Fruit fly (Drosophila melanogaster): ENCODE data around the gene CG3823.

The CG3823 gene

dm6 chrX:6316858-6317474, 13.2 kb downstream of the CG3823 start (continued):
- TF ChIP-seq CG10321 (GFP tag; IDR thresholded peaks at IDR 0.05): no peak
- TF ChIP-seq CG6813 (GFP tag; optimal IDR thresholded peaks at IDR 0.05): peak; percentile 75
- TF ChIP-seq ken (GFP tag; IDR thresholded peaks at IDR 0.05): peak; percentile 54; the same call in 2 of the 3 replicates
- TF ChIP-seq Sox102F (GFP tag; optimal IDR thresholded peaks at IDR 0.05): peak; percentile 50
- TF ChIP-seq CG9876 (GFP tag; optimal IDR thresholded peaks at IDR 0.05): no peak
- no peak for TF ChIP-seq CG15073 (GFP tag; optimal IDR thresholded peaks at IDR 0.05)
- TF ChIP-seq pb (GFP tag; optimal IDR thresholded peaks at IDR 0.05): peak; percentile 35
- TF ChIP-seq crol (GFP tag; IDR thresholded peaks at IDR 0.05): peak; percentile 74
- TF ChIP-seq Ets65A (GFP tag): peak; percentile 43
- peak; percentile 56 for TF ChIP-seq sens-2 (GFP tag; IDR thresholded peaks at IDR 0.05)
- no peak for TF ChIP-seq Nf-YA (GFP tag; IDR thresholded peaks at IDR 0.05)
- TF ChIP-seq CG1233 (GFP tag; optimal IDR thresholded peaks at IDR 0.05): peak; percentile 61
- no peak for TF ChIP-seq salm (tag; optimal IDR thresholded peaks at IDR 0.05)
- TF ChIP-seq lab (GFP tag; optimal IDR thresholded peaks at IDR 0.05): peak; percentile 86
- TF ChIP-seq Atf6 (GFP tag; IDR thresholded peaks at IDR 0.05): peak; percentile 83
- TF ChIP-seq vnd (GFP tag; IDR thresholded peaks at IDR 0.05; ENCODE audit: partially characterized antibody): no peak
- TF ChIP-seq Elba2 (GFP tag; optimal IDR thresholded peaks at IDR 0.05): no peak
- no peak for TF ChIP-seq Kr (GFP tag; optimal IDR thresholded peaks at IDR 0.05)
- TF ChIP-seq D19B (GFP tag; optimal IDR thresholded peaks at IDR 0.05): peak; percentile 52
- TF ChIP-seq HHEX (GFP tag; optimal IDR thresholded peaks at IDR 0.05): peak; percentile 73
- no peak for TF ChIP-seq CG11398 (GFP tag; optimal IDR thresholded peaks at IDR 0.05)
- TF ChIP-seq CG13296 (GFP tag; optimal IDR thresholded peaks at IDR 0.05): peak; percentile 65
- TF ChIP-seq CG17568 (GFP tag; optimal IDR thresholded peaks at IDR 0.05): no peak
- peak; percentile 18 for TF ChIP-seq maf-S (GFP tag; optimal IDR thresholded peaks at IDR 0.05)
- TF ChIP-seq CG9932 (GFP tag; IDR thresholded peaks at IDR 0.05): peak; percentile 69
- peak; percentile 29; the same call in 1 of the 2 replicates for TF ChIP-seq Poxn (GFP tag; IDR thresholded peaks at IDR 0.05)
- TF ChIP-seq sima (GFP tag; optimal IDR thresholded peaks at IDR 0.05): no peak
- TF ChIP-seq CG10431 (GFP tag; optimal IDR thresholded peaks at IDR 0.05): no peak
- no peak for TF ChIP-seq bbx (GFP tag; IDR thresholded peaks at IDR 0.05; ENCODE audit: partially characterized antibody)
- TF ChIP-seq fu2 (GFP tag; optimal IDR thresholded peaks at IDR 0.05): peak; percentile 28
- TF ChIP-seq CG2875 (GFP tag; optimal IDR thresholded peaks at IDR 0.05): no peak
- peak; percentile 83 for TF ChIP-seq vvl (GFP tag; IDR thresholded peaks at IDR 0.05)
- peak; percentile 53; the same call in 1 of the 2 replicates for TF ChIP-seq bowl (GFP tag; IDR thresholded peaks at IDR 0.05)
- peak; percentile 17 for TF ChIP-seq repo (GFP tag; optimal IDR thresholded peaks at IDR 0.05)
- TF ChIP-seq slbo (GFP tag; IDR thresholded peaks at IDR 0.05): peak; percentile 85
- no peak for TF ChIP-seq pan (optimal IDR thresholded peaks at IDR 0.05)
- peak in 1 of 2 experiments; percentile 81 for TF ChIP-seq pan (GFP tag; optimal IDR thresholded peaks at IDR 0.05 in 1 of 2, IDR thresholded peaks at IDR 0.05 in 1 of 2)
- TF ChIP-seq CG4854 (GFP tag; optimal IDR thresholded peaks at IDR 0.05): no peak
- peak; percentile 68 for TF ChIP-seq stc (GFP tag; IDR thresholded peaks at IDR 0.05)
- no peak for TF ChIP-seq stwl (tag; optimal IDR thresholded peaks at IDR 0.05)
- peak; percentile 60 for TF ChIP-seq fd3F (GFP tag; optimal IDR thresholded peaks at IDR 0.05)
- TF ChIP-seq CG12744 (GFP tag; optimal IDR thresholded peaks at IDR 0.05): peak; percentile 21
- TF ChIP-seq CG4707 (GFP tag; optimal IDR thresholded peaks at IDR 0.05): no peak
- no peak for TF ChIP-seq MTF-1 (GFP tag; optimal IDR thresholded peaks at IDR 0.05; ENCODE audit: borderline replicate concordance)
- peak; percentile 63 for TF ChIP-seq CG6854 (GFP tag; optimal IDR thresholded peaks at IDR 0.05)
- TF ChIP-seq H15 (GFP tag; IDR thresholded peaks at IDR 0.05): peak; percentile 61; the same call in 2 of the 3 replicates
- no peak for TF ChIP-seq shn (GFP tag; optimal IDR thresholded peaks at IDR 0.05)
- no peak for TF ChIP-seq HmgD (GFP tag; optimal IDR thresholded peaks at IDR 0.05)
- no peak for TF ChIP-seq CG7271 (tag; optimal IDR thresholded peaks at IDR 0.05)
- no peak for TF ChIP-seq sqz (GFP tag; optimal IDR thresholded peaks at IDR 0.05)
- TF ChIP-seq CG13894 (tag; optimal IDR thresholded peaks at IDR 0.05): peak; percentile 71

Data from whole organism, embryonic.